Worm (Caenorhabditis elegans) whole organism, mixed stage, embryonic: Measurements from ENCODE around the gene F57B1.9.

Experiments
- M03D4.4 ChIP-seq: sonication (generic microtip); optimal IDR thresholded peaks from 2 replicates; lab custom pipeline; 2017; ENCODE audit warnings: mild to moderate bottlenecking, missing genetic modification characterization, missing compliant biosample characterization
- bed-3 ChIP-seq: fragments of 200-800 bp; sonication (Bioruptor generic); optimal IDR thresholded peaks from 3 replicates; lab custom pipeline; 2018; ENCODE audit warnings: mild to moderate bottlenecking, missing genetic modification characterization, moderate library complexity, missing compliant biosample characterization
- blmp-1 ChIP-seq: fragments of 150-350 bp; optimal IDR thresholded peaks from 2 replicates; lab custom pipeline; 2014; ENCODE audit warnings: missing biosample characterization, missing genetic modification characterization
- ceh-39 ChIP-seq: fragments of 150-350 bp; optimal IDR thresholded peaks from 2 replicates; lab custom pipeline; 2014; ENCODE audit warnings: missing biosample characterization, missing genetic modification characterization
- ceh-43 ChIP-seq: fragments of 200-800 bp; sonication (Bioruptor generic); optimal IDR thresholded peaks from 2 replicates; lab custom pipeline; 2018; ENCODE audit warnings: mild to moderate bottlenecking, missing genetic modification characterization, moderate library complexity, missing compliant biosample characterization
- ceh-83 ChIP-seq: fragments of 200-800 bp; sonication (Bioruptor generic); optimal IDR thresholded peaks from 2 replicates; lab custom pipeline; 2018; ENCODE audit warnings: mild to moderate bottlenecking, missing genetic modification characterization, missing compliant biosample characterization
- drap-1 ChIP-seq: fragments of 200-800 bp; sonication (Bioruptor generic); optimal IDR thresholded peaks from 3 replicates; lab custom pipeline; 2018; ENCODE audit warnings: mild to moderate bottlenecking, missing genetic modification characterization, missing compliant biosample characterization
- elt-1 ChIP-seq: sonication (generic microtip); optimal IDR thresholded peaks from 2 replicates; lab custom pipeline; 2017; ENCODE audit warnings: missing genetic modification characterization, mild to moderate bottlenecking, missing compliant biosample characterization, antibody characterized with exemption, moderate library complexity, borderline replicate concordance; ENCODE audit not compliant: insufficient read depth
- flh-1 ChIP-seq: fragments of 200-800 bp; sonication (Bioruptor generic); optimal IDR thresholded peaks from 2 replicates; lab custom pipeline; 2018; ENCODE audit warnings: mild to moderate bottlenecking, missing genetic modification characterization, moderate library complexity, missing compliant biosample characterization
- hlh-1 ChIP-seq: fragments of 150-350 bp; optimal IDR thresholded peaks from 2 replicates; lab custom pipeline; 2014; ENCODE audit warnings: missing biosample characterization, missing genetic modification reagents, missing genetic modification characterization
- lin-13 ChIP-seq: fragments of 150-350 bp; optimal IDR thresholded peaks from 2 replicates; lab custom pipeline; 2014; ENCODE audit warnings: missing biosample characterization, missing genetic modification characterization
- lin-32 ChIP-seq: fragments of 200-800 bp; sonication (Bioruptor generic); optimal IDR thresholded peaks from 2 replicates; lab custom pipeline; 2018; ENCODE audit warnings: mild to moderate bottlenecking, missing genetic modification characterization, missing compliant biosample characterization
- lsy-2 ChIP-seq: fragments of 150-350 bp; optimal IDR thresholded peaks from 2 replicates; lab custom pipeline; 2014; ENCODE audit warnings: missing biosample characterization, missing genetic modification characterization
- mab-5 ChIP-seq: fragments of 150-350 bp; optimal IDR thresholded peaks from 2 replicates; lab custom pipeline; 2014; ENCODE audit warnings: missing biosample characterization, missing genetic modification characterization
- mep-1 ChIP-seq: fragments of 150-350 bp; optimal IDR thresholded peaks from 2 replicates; lab custom pipeline; 2017; ENCODE audit warnings: missing biosample characterization, missing genetic modification reagents, missing genetic modification characterization, inconsistent platforms
- mls-2 ChIP-seq: sonication (generic microtip); optimal IDR thresholded peaks from 2 replicates; lab custom pipeline; 2016; ENCODE audit warnings: mild to moderate bottlenecking, missing genetic modification characterization, moderate library complexity, missing compliant biosample characterization
- nhr-237 ChIP-seq: fragments of 150-350 bp; optimal IDR thresholded peaks from 2 replicates; lab custom pipeline; 2014; ENCODE audit warnings: missing biosample characterization, missing genetic modification characterization
- nhr-28 ChIP-seq: fragments of 150-350 bp; optimal IDR thresholded peaks from 2 replicates; lab custom pipeline; 2014; ENCODE audit warnings: missing biosample characterization, missing genetic modification characterization
- pha-4 ChIP-seq: fragments of 150-350 bp; optimal IDR thresholded peaks from 2 replicates; lab custom pipeline; 2018; ENCODE audit warnings: missing biosample characterization, missing genetic modification reagents, missing genetic modification characterization
- sem-2 ChIP-seq: fragments of 200-800 bp; sonication (Bioruptor generic); optimal IDR thresholded peaks from 2 replicates; lab custom pipeline; 2018; ENCODE audit warnings: mild to moderate bottlenecking, missing genetic modification characterization, missing compliant biosample characterization
- snpc-4 ChIP-seq: fragments of 150-350 bp; optimal IDR thresholded peaks from 2 replicates; lab custom pipeline; 2014; ENCODE audit warnings: missing biosample characterization, missing genetic modification characterization
- sptf-1 ChIP-seq: sonication (generic microtip); optimal IDR thresholded peaks from 2 replicates; lab custom pipeline; 2017; ENCODE audit warnings: mild to moderate bottlenecking, missing genetic modification characterization, moderate library complexity, missing compliant biosample characterization
- tbx-8 ChIP-seq: fragments of 200-800 bp; sonication (Bioruptor generic); optimal IDR thresholded peaks from 2 replicates; lab custom pipeline; 2018; ENCODE audit warnings: mild to moderate bottlenecking, missing genetic modification characterization, moderate library complexity, missing compliant biosample characterization
- unc-120 ChIP-seq: sonication (generic microtip); optimal IDR thresholded peaks from 2 replicates; lab custom pipeline; 2017; ENCODE audit warnings: missing genetic modification characterization, missing compliant biosample characterization; ENCODE audit not compliant: poor library complexity, severe bottlenecking
- unc-62 ChIP-seq: fragments of 150-350 bp; optimal IDR thresholded peaks from 2 replicates; lab custom pipeline; 2014; ENCODE audit warnings: missing biosample characterization, missing genetic modification reagents, missing genetic modification characterization
- zip-8 ChIP-seq: fragments of 150-350 bp; optimal IDR thresholded peaks from 2 replicates; lab custom pipeline; 2014; ENCODE audit warnings: missing biosample characterization, missing genetic modification characterization
- ztf-11 ChIP-seq: fragments of 150-350 bp; optimal IDR thresholded peaks from 2 replicates; lab custom pipeline; 2014; ENCODE audit warnings: missing biosample characterization, missing genetic modification characterization

Gene F57B1.9

DNA sequence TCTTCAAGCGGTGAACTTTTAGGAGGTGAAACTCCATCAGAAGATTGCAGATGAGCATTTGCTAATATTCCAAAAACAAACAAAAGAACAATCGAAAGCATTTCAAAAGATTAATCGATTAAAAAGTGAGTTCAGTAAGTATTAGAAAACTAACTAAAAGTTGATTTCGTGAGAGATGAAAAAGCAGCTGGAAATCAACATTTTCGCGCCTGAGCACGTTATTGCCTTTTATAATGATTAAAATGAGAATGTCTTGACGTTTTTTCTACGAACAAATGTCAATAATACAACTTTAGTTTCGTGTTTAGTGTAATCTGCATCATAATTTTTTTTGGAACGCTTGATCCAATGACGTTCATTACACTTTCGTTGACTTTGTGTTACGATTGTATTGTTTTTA is at the start of gene F57B1.9:
Gene F57B1.9 (minus strand): TSS at position 101 of the 400 bp plus-strand sequence.
- TF ChIP-seq tbx-8 (GFP tag; lab: Kevin White, UChicago) (no peak), sptf-1 (tag; lab: Kevin White, UChicago) (no peak), nhr-237 (tag; lab: Kevin White, UChicago) (no peak), lsy-2 (tag; lab: Kevin White, UChicago) (no peak), flh-1 (GFP tag; lab: Kevin White, UChicago) (no peak), unc-62 (no peak), elt-1 (tag; lab: Kevin White, UChicago) (no peak), lin-32 (GFP tag; lab: Kevin White, UChicago) (no peak), nhr-28 (tag; lab: Kevin White, UChicago) (no peak), sem-2 (no peak), lin-13 (tag; lab: Kevin White, UChicago) (no peak), mab-5 (tag; lab: Kevin White, UChicago) (no peak), mep-1 (tag; lab: Kevin White, UChicago) (no peak), bed-3 (GFP tag; lab: Kevin White, UChicago) (no peak), ceh-43 (no peak), ztf-11 (tag; lab: Kevin White, UChicago) (no peak)

- TF ChIP-seq lin-13 (tag; lab: Kevin White, UChicago), result no peak
- TF ChIP-seq blmp-1, result peak; percentile 35
- TF ChIP-seq lsy-2 (tag; lab: Kevin White, UChicago), result no peak
- no peak for TF ChIP-seq zip-8 (tag; lab: Kevin White, UChicago)
- TF ChIP-seq, all 35 proteins: peak for 1
Observed at ce11 chrV:13243205-13243604, 45.5 kb upstream of the F57B1.9 start.

DNA sequence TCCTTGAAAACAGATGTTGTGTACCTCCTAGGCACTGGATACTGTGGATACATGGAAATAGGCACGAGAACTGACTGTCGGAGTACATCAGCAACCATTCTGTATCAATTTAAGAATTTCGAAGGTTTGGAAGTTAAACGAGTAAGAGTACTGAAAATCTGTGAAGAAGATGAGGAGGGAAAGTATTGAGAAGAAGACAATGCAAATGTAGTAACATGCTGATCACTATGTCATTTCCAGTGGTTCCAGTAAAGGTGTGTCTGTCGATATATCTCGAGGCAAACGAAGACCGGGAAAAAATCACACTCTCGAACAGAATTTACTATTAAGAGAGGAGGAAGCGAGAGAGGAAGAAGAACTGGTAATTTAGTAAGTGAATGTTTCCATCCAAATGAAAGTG is 38.8 kb upstream of the F57B1.9 start, which contains the start of gene dmd-10:
Gene dmd-10 (minus strand): TSS at position 101 of the 400 bp plus-strand sequence.
- TF ChIP-seq mep-1 (tag; lab: Kevin White, UChicago), result no peak
- no peak for TF ChIP-seq M03D4.4 (tag; lab: Kevin White, UChicago)
- no peak for TF ChIP-seq unc-120 (tag; lab: Kevin White, UChicago)
- TF ChIP-seq ceh-43, result no peak
- TF ChIP-seq ceh-39, result no peak
- TF ChIP-seq mab-5 (tag; lab: Kevin White, UChicago), result no peak

DNA sequence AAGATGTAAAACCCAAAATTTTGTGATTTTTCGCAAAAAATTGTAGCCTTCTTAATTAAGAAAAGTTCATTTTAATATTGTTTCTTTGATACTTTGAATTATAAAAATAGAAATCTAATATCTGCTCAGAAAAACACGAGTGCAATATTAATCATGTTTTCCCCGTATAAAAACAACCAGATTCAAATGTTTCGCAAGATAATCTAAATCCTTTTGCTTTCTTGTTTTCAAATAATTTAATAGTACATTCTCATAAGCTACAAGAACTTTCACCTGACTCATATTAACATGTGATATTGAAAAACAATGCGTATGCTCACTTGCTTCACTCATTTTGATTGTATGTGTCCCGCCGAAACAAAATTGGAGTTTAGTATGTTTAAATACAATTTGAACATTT is 37.6 kb upstream of the F57B1.9 start:
- TF ChIP-seq drap-1 (no peak), lin-13 (tag; lab: Kevin White, UChicago) (no peak), unc-62 (no peak), pha-4 (no peak), flh-1 (GFP tag; lab: Kevin White, UChicago) (no peak)

DNA sequence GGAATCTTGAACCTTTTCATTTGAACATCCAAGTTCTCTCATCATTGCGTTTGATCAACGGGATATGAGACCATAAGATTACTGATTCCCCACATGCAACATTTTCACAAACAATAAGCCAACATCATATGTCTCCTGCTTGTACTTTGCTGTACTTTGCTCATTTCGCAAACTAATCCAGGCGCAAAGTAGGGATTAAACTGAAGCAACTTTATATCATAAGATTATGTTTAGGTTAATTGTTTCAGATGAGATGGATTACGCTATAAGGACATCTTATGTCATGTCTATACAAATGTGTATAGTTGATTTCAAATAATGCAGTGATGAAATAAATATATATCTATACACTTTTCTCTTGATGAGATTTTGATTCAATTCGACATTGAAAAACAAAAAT is 31.8 kb upstream of the F57B1.9 start:
- TF ChIP-seq snpc-4 (tag; lab: Kevin White, UChicago) (no peak), blmp-1 (no peak), hlh-1 (tag; lab: Kevin White, UChicago) (no peak), tbx-8 (GFP tag; lab: Kevin White, UChicago) (no peak)
- TF ChIP-seq, all 35 proteins: peak for 0

- TF ChIP-seq pha-4 (no peak), elt-1 (tag; lab: Kevin White, UChicago) (no peak)
Observed at ce11 chrV:13221066-13221465, 23.3 kb upstream of the F57B1.9 start.

- TF ChIP-seq ztf-11 (tag; lab: Kevin White, UChicago), result no peak
- no peak for TF ChIP-seq blmp-1
- no peak for TF ChIP-seq mls-2 (tag; lab: Kevin White, UChicago)
- no peak for TF ChIP-seq elt-1 (tag; lab: Kevin White, UChicago)
- TF ChIP-seq bed-3 (GFP tag; lab: Kevin White, UChicago), result no peak
- TF ChIP-seq ceh-39, result no peak
- no peak for TF ChIP-seq sem-2
- TF ChIP-seq ceh-83 (GFP tag; lab: Kevin White, UChicago), result no peak
Observed at ce11 chrV:13212584-13212983, 14.9 kb upstream of the F57B1.9 start.
